Worm (Caenorhabditis elegans) whole organism, late embryonic: ENCODE measurements around the gene F21C10.18.
A peak's percentile ranks its signal among the peaks of the same experiment; 100 is the strongest.

ENCODE experiments used
- C38D4.7 ChIP-seq: fragments of 200-800 bp; sonication (Bioruptor generic); optimal IDR thresholded peaks from 2 replicates; lab custom pipeline; 2018; ENCODE audit warnings: mild to moderate bottlenecking, missing genetic modification characterization, moderate library complexity, missing compliant biosample characterization
- K09A11.1 ChIP-seq: sonication (generic microtip); optimal IDR thresholded peaks from 2 replicates; lab custom pipeline; 2017; ENCODE audit warnings: antibody characterized with exemption, mild to moderate bottlenecking, missing genetic modification characterization, missing compliant biosample characterization; ENCODE audit not compliant: insufficient read depth
- T23F11.4 ChIP-seq: fragments of 200-800 bp; sonication (Bioruptor generic); optimal IDR thresholded peaks from 2 replicates; lab custom pipeline; 2018; ENCODE audit warnings: mild to moderate bottlenecking, missing genetic modification characterization, missing compliant biosample characterization
- ama-1 ChIP-seq: fragments of 150-350 bp; optimal IDR thresholded peaks from 2 replicates; lab custom pipeline; 2014
- ceh-14 ChIP-seq: sonication (generic microtip); optimal IDR thresholded peaks from 2 replicates; lab custom pipeline; 2016; ENCODE audit warnings: missing genotype, missing genetic modification characterization, missing compliant biosample characterization
- ceh-18 ChIP-seq: sonication (generic microtip); optimal IDR thresholded peaks from 2 replicates; lab custom pipeline; 2016; ENCODE audit warnings: missing genetic modification characterization, missing compliant biosample characterization
- ceh-19 ChIP-seq: fragments of 200-800 bp; sonication (Bioruptor generic); optimal IDR thresholded peaks from 2 replicates; lab custom pipeline; 2018; ENCODE audit warnings: mild to moderate bottlenecking, missing genetic modification characterization, missing compliant biosample characterization
- ceh-22 ChIP-seq: sonication (generic microtip); optimal IDR thresholded peaks from 2 replicates; lab custom pipeline; 2017; ENCODE audit warnings: missing biosample characterization, missing genetic modification characterization
- ceh-24 ChIP-seq: sonication (generic microtip); optimal IDR thresholded peaks from 2 replicates; lab custom pipeline; 2016; ENCODE audit warnings: mild to moderate bottlenecking, missing genetic modification characterization, missing compliant biosample characterization
- ceh-30 ChIP-seq: fragments of 150-350 bp; optimal IDR thresholded peaks from 2 replicates; lab custom pipeline; 2014; ENCODE audit warnings: missing biosample characterization, missing genetic modification characterization
- ceh-31 ChIP-seq: sonication (generic microtip); optimal IDR thresholded peaks from 2 replicates; lab custom pipeline; 2016; ENCODE audit warnings: missing genetic modification characterization, missing compliant biosample characterization
- ceh-34 ChIP-seq: sonication (generic microtip); optimal IDR thresholded peaks from 2 replicates; lab custom pipeline; 2016; ENCODE audit warnings: mild to moderate bottlenecking, missing genetic modification characterization, missing compliant biosample characterization
- ceh-48 ChIP-seq: sonication (generic microtip); optimal IDR thresholded peaks from 2 replicates; lab custom pipeline; 2016; ENCODE audit warnings: missing genetic modification characterization, inconsistent platforms, missing compliant biosample characterization
- ceh-6 ChIP-seq: fragments of 200-800 bp; sonication (Bioruptor generic); optimal IDR thresholded peaks from 2 replicates; lab custom pipeline; 2018; ENCODE audit warnings: mild to moderate bottlenecking, missing genetic modification characterization, missing compliant biosample characterization
- che-1 ChIP-seq: sonication (generic microtip); optimal IDR thresholded peaks from 2 replicates; lab custom pipeline; 2016; ENCODE audit warnings: mild to moderate bottlenecking, missing genetic modification characterization, missing compliant biosample characterization
- dmd-4 ChIP-seq: sonication (generic microtip); optimal IDR thresholded peaks from 2 replicates; lab custom pipeline; 2016; ENCODE audit warnings: borderline replicate concordance, missing genetic modification characterization, missing compliant biosample characterization
- elt-2 ChIP-seq: sonication (generic microtip); optimal IDR thresholded peaks from 2 replicates; lab custom pipeline; 2016; ENCODE audit warnings: missing genetic modification reagents, missing genetic modification characterization, missing compliant biosample characterization
- fkh-6 ChIP-seq: sonication (generic microtip); optimal IDR thresholded peaks from 2 replicates; lab custom pipeline; 2016; ENCODE audit warnings: missing genetic modification characterization, missing compliant biosample characterization
- hlh-13 ChIP-seq: fragments of 200-800 bp; sonication (Bioruptor generic); optimal IDR thresholded peaks from 2 replicates; lab custom pipeline; 2018; ENCODE audit warnings: mild to moderate bottlenecking, missing genetic modification characterization, missing compliant biosample characterization
- hlh-30 ChIP-seq: sonication (generic microtip); optimal IDR thresholded peaks from 2 replicates; lab custom pipeline; 2017; ENCODE audit warnings: antibody characterized with exemption, missing genetic modification characterization, missing compliant biosample characterization; ENCODE audit not compliant: insufficient read depth
- lim-6 ChIP-seq: sonication (generic microtip); optimal IDR thresholded peaks from 2 replicates; lab custom pipeline; 2016; ENCODE audit warnings: missing genetic modification characterization, missing compliant biosample characterization
- lin-11 ChIP-seq: fragments of 200-800 bp; sonication (Bioruptor generic); optimal IDR thresholded peaks from 2 replicates; lab custom pipeline; 2018; ENCODE audit warnings: mild to moderate bottlenecking, missing genetic modification characterization, missing compliant biosample characterization
- madf-2 ChIP-seq: sonication (generic microtip); optimal IDR thresholded peaks from 2 replicates; lab custom pipeline; 2017; ENCODE audit warnings: missing genetic modification characterization, missing compliant biosample characterization
- nhr-232 ChIP-seq: sonication (generic microtip); optimal IDR thresholded peaks from 2 replicates; lab custom pipeline; 2016; ENCODE audit warnings: missing genetic modification characterization, missing compliant biosample characterization
- npax-4 ChIP-seq: sonication (generic microtip); optimal IDR thresholded peaks from 2 replicates; lab custom pipeline; 2016; ENCODE audit warnings: missing genetic modification characterization, missing compliant biosample characterization
- odd-2 ChIP-seq: sonication (generic microtip); optimal IDR thresholded peaks from 2 replicates; lab custom pipeline; 2017; ENCODE audit warnings: antibody characterized with exemption, mild to moderate bottlenecking, missing genetic modification characterization, missing compliant biosample characterization
- pag-3 ChIP-seq: sonication (generic microtip); optimal IDR thresholded peaks from 2 replicates; lab custom pipeline; 2016; ENCODE audit warnings: missing compliant biosample characterization, missing genetic modification characterization, borderline replicate concordance
- pat-9 ChIP-seq: fragments of 200-800 bp; sonication (Bioruptor generic); optimal IDR thresholded peaks from 2 replicates; lab custom pipeline; 2018; ENCODE audit warnings: mild to moderate bottlenecking, missing genetic modification characterization, moderate library complexity, missing compliant biosample characterization
- pha-2 ChIP-seq: sonication (generic microtip); optimal IDR thresholded peaks from 2 replicates; lab custom pipeline; 2017; ENCODE audit warnings: mild to moderate bottlenecking, missing genetic modification characterization, missing compliant biosample characterization
- pha-4 ChIP-seq: fragments of 150-350 bp; optimal IDR thresholded peaks from 2 replicates; lab custom pipeline; 2018; ENCODE audit warnings: missing biosample characterization, missing genetic modification reagents, missing genetic modification characterization
- ref-2 ChIP-seq: sonication (generic microtip); optimal IDR thresholded peaks from 2 replicates; lab custom pipeline; 2016; ENCODE audit warnings: missing genetic modification characterization, missing compliant biosample characterization
- rnt-1 ChIP-seq: sonication (generic microtip); optimal IDR thresholded peaks from 2 replicates; lab custom pipeline; 2016; ENCODE audit warnings: missing genetic modification characterization, missing compliant biosample characterization
- sdc-2 ChIP-seq: sonication (generic microtip); optimal IDR thresholded peaks from 2 replicates; lab custom pipeline; 2016; ENCODE audit warnings: missing genotype, missing genetic modification characterization, missing compliant biosample characterization
- sox-2 ChIP-seq: fragments of 200-800 bp; sonication (Bioruptor generic); IDR thresholded peaks from 2 replicates; pipeline ENCODE4 v1.3.6; 2022; ENCODE audit warnings: missing genetic modification reagents, missing genetic modification characterization, missing compliant biosample characterization
- sox-4 ChIP-seq: sonication (generic microtip); optimal IDR thresholded peaks from 2 replicates; lab custom pipeline; 2017; ENCODE audit warnings: mild to moderate bottlenecking, missing genetic modification characterization, inconsistent platforms, missing compliant biosample characterization
- syd-9 ChIP-seq: sonication (generic microtip); optimal IDR thresholded peaks from 2 replicates; lab custom pipeline; 2016; ENCODE audit warnings: mild to moderate bottlenecking, missing genetic modification characterization, moderate library complexity, missing compliant biosample characterization
- tbx-2 ChIP-seq: sonication (generic microtip); optimal IDR thresholded peaks from 2 replicates; lab custom pipeline; 2016; ENCODE audit warnings: missing genetic modification characterization, missing compliant biosample characterization
- tbx-7 ChIP-seq: sonication (generic microtip); optimal IDR thresholded peaks from 2 replicates; lab custom pipeline; 2016; ENCODE audit warnings: missing genotype, missing genetic modification characterization, missing compliant biosample characterization
- unc-3 ChIP-seq, 2 experiments: fragments of 200-800 bp in 1 of 2; sonication (Bioruptor generic) in 1 of 2; sonication (generic microtip) in 1 of 2; conservative IDR thresholded peaks in 1 of 2; optimal IDR thresholded peaks in 1 of 2; 2 replicates each; pipeline versions ENCODE4 v1.3.6 to Lab custom; 2016 to 2022; ENCODE audit warnings: missing compliant biosample characterization in 2 of 2, missing genetic modification characterization in 2 of 2, missing genetic modification reagents in 1 of 2
- unc-42 ChIP-seq: sonication (generic microtip); optimal IDR thresholded peaks from 2 replicates; lab custom pipeline; 2016; ENCODE audit warnings: missing genotype, missing genetic modification characterization, missing compliant biosample characterization
- unc-55 ChIP-seq: sonication (generic microtip); optimal IDR thresholded peaks from 2 replicates; lab custom pipeline; 2017; ENCODE audit warnings: missing biosample characterization, missing genetic modification reagents, missing genetic modification characterization
- unc-86 ChIP-seq: sonication (generic microtip); optimal IDR thresholded peaks from 2 replicates; lab custom pipeline; 2016; ENCODE audit warnings: missing genetic modification characterization, missing compliant biosample characterization
- ztf-16 ChIP-seq: sonication (generic microtip); optimal IDR thresholded peaks from 2 replicates; lab custom pipeline; 2017; ENCODE audit warnings: missing genetic modification characterization, missing compliant biosample characterization

Gene F21C10.18

ce11 chrV:9095613-9096317, 12.6 kb upstream of the F21C10.18 start, which contains the start of gene F21C10.10 (continued):
- no peak for TF ChIP-seq fkh-6 (tag; lab: Kevin White, UChicago)
- TF ChIP-seq ceh-18 (tag; lab: Kevin White, UChicago), result peak; percentile 73
- TF ChIP-seq npax-4, result no peak
- no peak for TF ChIP-seq pat-9 (tag; lab: Kevin White, UChicago)
- peak; percentile 93 for TF ChIP-seq hlh-30 (tag; lab: Kevin White, UChicago)
- TF ChIP-seq ceh-34, result peak; percentile 34
- TF ChIP-seq C38D4.7 (GFP tag; lab: Kevin White, UChicago), result no peak
- no peak for TF ChIP-seq ceh-6
- TF ChIP-seq ztf-16 (tag; lab: Kevin White, UChicago), result no peak
- TF ChIP-seq ceh-24 (tag; lab: Kevin White, UChicago), result no peak
- no peak for TF ChIP-seq hlh-13 (GFP tag; lab: Kevin White, UChicago)
- no peak for TF ChIP-seq T23F11.4 (GFP tag; lab: Kevin White, UChicago)
- TF ChIP-seq dmd-4 (tag; lab: Kevin White, UChicago), result no peak
- peak; percentile 40; the same call in 1 of the 2 replicates for TF ChIP-seq sox-2 (GFP tag; lab: Robert Waterston, UW)
- no peak for TF ChIP-seq ceh-22
- no peak for TF ChIP-seq ceh-14 (tag; lab: Kevin White, UChicago)
- peak; percentile 41 for TF ChIP-seq ceh-31 (tag; lab: Kevin White, UChicago)
- no peak for TF ChIP-seq K09A11.1
- TF ChIP-seq ceh-48 (tag; lab: Kevin White, UChicago), result no peak
- TF ChIP-seq sox-4 (tag; lab: Kevin White, UChicago), result no peak
- no peak for TF ChIP-seq che-1 (tag; lab: Kevin White, UChicago)
- TF ChIP-seq rnt-1 (tag; lab: Kevin White, UChicago), result peak; percentile 66
- TF ChIP-seq madf-2 (tag; lab: Kevin White, UChicago), result no peak
- peak; percentile 85 for TF ChIP-seq tbx-2 (tag; lab: Kevin White, UChicago)

ce11 chrV:9096674-9097073, 11.6 kb upstream of the F21C10.18 start:
- no peak for TF ChIP-seq ama-1
- TF ChIP-seq ref-2, result no peak
- TF ChIP-seq ceh-22, result no peak
- no peak for TF ChIP-seq lin-11 (tag; lab: Kevin White, UChicago)
- no peak for TF ChIP-seq madf-2 (tag; lab: Kevin White, UChicago)
- TF ChIP-seq unc-55 (GFP tag; lab: Kevin White, UChicago), result no peak
- no peak for TF ChIP-seq elt-2
- no peak for TF ChIP-seq pag-3 (tag; lab: Kevin White, UChicago)
- no peak for TF ChIP-seq nhr-232 (tag; lab: Kevin White, UChicago)
- TF ChIP-seq hlh-13 (GFP tag; lab: Kevin White, UChicago), result no peak
- no peak for TF ChIP-seq unc-86 (tag; lab: Kevin White, UChicago)
- no peak for TF ChIP-seq unc-42 (tag; lab: Kevin White, UChicago)
- TF ChIP-seq syd-9, result no peak
- TF ChIP-seq ceh-6, result no peak
- no peak for TF ChIP-seq dmd-4 (tag; lab: Kevin White, UChicago)
- TF ChIP-seq tbx-2 (tag; lab: Kevin White, UChicago), result no peak
- no peak for TF ChIP-seq ceh-30 (tag; lab: Kevin White, UChicago)
- TF ChIP-seq sdc-2 (tag; lab: Kevin White, UChicago), result no peak
- TF ChIP-seq, all 69 proteins: peak for 0

- TF ChIP-seq unc-3 (GFP tag; conservative IDR thresholded peaks at IDR 0.05; lab: Robert Waterston, UW) (no peak), unc-3 (tag; optimal IDR thresholded peaks at IDR 0.05; lab: Kevin White, UChicago) (no peak), ceh-48 (tag; lab: Kevin White, UChicago) (no peak), dmd-4 (tag; lab: Kevin White, UChicago) (no peak), ceh-31 (tag; lab: Kevin White, UChicago) (no peak), ceh-19 (no peak), odd-2 (tag; lab: Kevin White, UChicago) (no peak), ceh-34 (no peak), tbx-2 (tag; lab: Kevin White, UChicago) (no peak), pha-2 (tag; lab: Kevin White, UChicago) (no peak), ceh-14 (tag; lab: Kevin White, UChicago) (no peak), tbx-7 (tag; lab: Kevin White, UChicago) (no peak), syd-9 (no peak), fkh-6 (tag; lab: Kevin White, UChicago) (no peak), pha-4 (tag; lab: Kevin White, UChicago) (no peak), lim-6 (tag; lab: Kevin White, UChicago) (no peak)
Measured at ce11 chrV:9097213-9097612, 11.1 kb upstream of the F21C10.18 start.
